Fruit fly (Drosophila melanogaster) whole organism: ENCODE data around the gene CG1637.

ENCODE experiments used
- CG8478 ChIP-seq: fragments of >200 bp; optimal IDR thresholded peaks from 2 replicates; lab custom pipeline; 2018; ENCODE audit warnings: inconsistent platforms
- Dll ChIP-seq: fragments of >200 bp; optimal IDR thresholded peaks from 2 replicates; lab custom pipeline; 2017
- EcR ChIP-seq, 2 experiments: fragments of >200 bp; optimal IDR thresholded peaks; 2 replicates each; lab custom pipeline; 2017; ENCODE audit warnings: missing biosample characterization in 2 of 2, missing genetic modification characterization in 2 of 2, missing genetic modification reagents in 2 of 2
- pan ChIP-seq: fragments of >200 bp; optimal IDR thresholded peaks from 2 replicates; lab custom pipeline; 2017
- psq ChIP-seq: fragments of >200 bp; optimal IDR thresholded peaks from 2 replicates; lab custom pipeline; 2017
- usp ChIP-seq: fragments of >200 bp; optimal IDR thresholded peaks from 2 replicates; lab custom pipeline; 2017; ENCODE audit warnings: missing biosample characterization, missing genetic modification characterization, mixed read lengths

The CG1637 gene

DNA sequence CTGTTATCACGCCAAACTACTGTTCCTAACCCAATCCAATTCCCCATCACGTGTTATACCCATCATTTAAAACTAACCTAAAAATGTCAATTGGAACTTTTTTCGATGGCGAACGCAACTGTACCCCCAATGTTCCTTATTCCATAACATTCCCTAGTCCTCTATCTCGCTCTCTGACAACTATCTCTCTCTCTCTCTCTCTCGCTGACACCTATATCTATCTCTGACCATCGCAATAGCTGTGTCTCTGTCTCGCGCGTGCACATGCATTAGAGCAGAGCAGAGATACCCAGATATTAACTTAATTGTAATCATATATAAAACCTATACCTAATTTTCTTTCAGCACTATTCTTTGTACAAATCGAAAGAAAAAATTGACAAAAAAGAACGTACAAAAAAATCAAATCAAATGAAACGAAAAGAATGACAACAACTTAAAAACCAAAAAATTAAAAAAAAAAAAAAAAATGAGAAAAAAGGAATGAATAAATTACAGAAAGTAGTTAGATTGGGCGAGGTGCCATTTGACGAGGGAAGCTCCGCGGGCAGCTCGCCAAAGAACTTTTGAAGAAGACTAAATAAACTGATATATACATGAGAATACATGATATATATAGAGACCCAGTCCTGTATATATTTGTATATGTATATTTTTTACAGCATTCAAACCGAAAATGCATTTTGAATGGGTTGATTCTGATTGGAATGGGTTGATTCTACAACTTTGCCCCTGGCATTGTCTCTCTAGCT lies 11.9 kb downstream of the CG1637 start:
- TF ChIP-seq CG8478 (lab: Kevin White, UChicago): no peak
- no peak for TF ChIP-seq pan
- TF ChIP-seq psq (lab: Kevin White, UChicago): no peak
- TF ChIP-seq usp (GFP tag; lab: Kevin White, UChicago): no peak
- TF ChIP-seq Dll: no peak
- no peak for TF ChIP-seq EcR (GFP tag; optimal IDR thresholded peaks at IDR 0.05; lab: Kevin White, UChicago)

DNA sequence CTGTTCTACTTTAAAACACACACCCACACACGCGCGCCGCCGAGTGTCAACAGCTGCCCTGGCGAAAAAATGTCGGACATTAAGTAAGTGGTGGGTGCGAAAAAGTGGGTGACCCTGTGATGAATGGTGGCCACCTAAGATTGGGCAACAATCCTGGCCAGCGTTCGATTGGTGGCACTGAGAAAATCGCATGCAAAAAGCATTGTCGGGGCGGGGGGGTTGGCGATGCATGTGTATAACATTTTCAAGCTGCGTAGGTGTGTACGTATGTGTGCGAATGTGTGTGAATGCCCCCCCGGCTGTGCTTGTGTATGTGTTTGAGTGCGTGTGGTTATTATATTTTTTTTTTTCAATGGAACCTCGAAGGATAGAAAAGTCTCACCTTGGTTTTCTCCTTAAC lies 19.8 kb downstream of the CG1637 start:
- TF ChIP-seq EcR (GFP tag; optimal IDR thresholded peaks at IDR 0.05; lab: Kevin White, UChicago): no peak
- peak; percentile 67 for TF ChIP-seq CG8478 (lab: Kevin White, UChicago)

DNA sequence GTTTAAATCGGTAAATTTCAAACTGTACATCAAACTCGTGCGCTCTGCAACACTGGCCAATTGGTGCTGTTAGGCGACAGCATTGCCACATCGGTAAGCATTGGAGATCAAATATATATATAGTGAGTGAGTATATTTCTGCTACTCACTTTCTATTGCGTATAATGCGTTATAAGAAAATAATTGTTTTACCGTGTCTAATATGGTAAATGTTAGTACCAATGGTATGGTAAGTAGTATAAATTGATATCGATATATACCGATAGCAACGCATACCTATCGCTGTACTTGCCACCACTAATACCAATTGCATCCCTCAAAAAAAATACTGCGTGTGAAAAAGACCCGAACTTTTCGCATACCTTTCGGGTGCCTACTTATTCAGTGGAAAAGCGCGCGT lies 20.3 kb downstream of the CG1637 start, which contains the start of the genes sofe and CG2186:
sofe (minus strand) TSS at position 38 of the 400 bp plus-strand sequence.
CG2186 (plus strand) TSS at position 280 of the 400 bp plus-strand sequence.
- TF ChIP-seq EcR (GFP tag; optimal IDR thresholded peaks at IDR 0.05; lab: Kevin White, UChicago) (no peak), Dll (no peak), psq (lab: Kevin White, UChicago) (no peak), CG8478 (lab: Kevin White, UChicago) (no peak), pan (no peak), usp (GFP tag; lab: Kevin White, UChicago) (no peak)

DNA sequence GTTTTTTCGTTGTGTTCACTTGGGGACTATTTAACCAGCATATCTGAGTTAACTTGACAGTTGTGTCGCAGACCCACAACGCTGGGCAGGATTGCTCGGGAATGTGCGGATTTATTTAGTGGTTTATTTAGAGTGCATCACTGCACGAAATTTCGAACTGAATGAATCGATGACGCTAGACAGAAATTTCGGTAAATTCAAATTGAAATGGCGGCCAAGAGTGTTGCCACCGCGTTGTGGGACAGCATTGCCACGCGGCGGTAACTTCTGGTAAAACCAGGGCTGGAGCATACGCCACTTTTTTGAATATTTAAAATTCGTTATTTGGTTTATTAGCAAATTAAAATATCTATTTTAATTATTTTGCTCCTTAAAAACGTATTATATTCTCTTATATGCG lies 23.0 kb downstream of the CG1637 start, which contains the start of gene feo:
feo (minus strand) TSS at position 184 of the 400 bp plus-strand sequence.
- no peak for TF ChIP-seq pan
- no peak for TF ChIP-seq psq (lab: Kevin White, UChicago)
- TF ChIP-seq EcR (GFP tag; optimal IDR thresholded peaks at IDR 0.05; lab: Kevin White, UChicago): no peak
- TF ChIP-seq Dll: no peak
- TF ChIP-seq CG8478 (lab: Kevin White, UChicago): no peak
- TF ChIP-seq usp (GFP tag; lab: Kevin White, UChicago): no peak

DNA sequence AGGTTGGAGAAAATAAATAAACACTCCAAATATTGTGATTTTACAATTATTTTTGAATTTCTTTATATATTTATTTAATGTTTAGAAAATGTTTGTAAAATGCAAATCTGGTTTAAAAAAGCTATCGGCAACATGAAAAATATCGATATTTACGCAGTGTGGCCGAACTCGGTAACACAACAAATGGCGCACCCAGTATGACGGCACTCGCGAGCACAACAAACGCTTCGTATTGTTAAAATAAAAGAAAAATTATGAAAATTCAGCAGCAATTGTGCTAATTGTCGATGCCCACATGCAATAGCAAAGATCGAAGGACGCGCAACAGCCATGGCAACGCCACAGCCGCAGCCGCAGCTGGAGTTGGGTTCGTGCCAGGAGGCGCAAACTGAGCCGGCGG lies 29.1 kb downstream of the CG1637 start, which contains the start of gene CG2202:
CG2202 (plus strand) TSS at position 193 of the 400 bp plus-strand sequence.
- TF ChIP-seq usp (GFP tag; lab: Kevin White, UChicago) (no peak), CG8478 (lab: Kevin White, UChicago) (no peak), psq (lab: Kevin White, UChicago) (no peak), pan (no peak), Dll (no peak), EcR (GFP tag; optimal IDR thresholded peaks at IDR 0.05; lab: Kevin White, UChicago) (no peak)

DNA sequence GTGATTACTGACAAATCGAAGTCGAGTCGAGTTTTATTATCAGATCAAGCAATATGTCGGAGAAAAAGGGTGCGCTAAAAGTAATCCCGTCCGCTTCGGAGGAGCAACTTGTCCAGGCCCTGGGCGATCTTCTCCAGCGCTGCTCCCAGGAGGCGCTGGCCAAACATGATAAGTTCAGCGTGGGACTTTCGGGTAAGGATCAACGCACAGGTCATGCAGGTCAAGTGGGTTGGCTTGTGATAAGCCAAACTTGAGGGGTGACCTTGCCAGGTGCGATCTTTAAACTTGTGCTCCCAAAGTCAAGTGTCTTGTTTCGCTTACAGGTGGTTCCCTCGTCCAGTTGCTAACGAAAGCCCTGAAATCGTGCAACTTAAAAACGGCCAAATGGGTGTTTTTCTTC lies 30.2 kb downstream of the CG1637 start:
- no peak for TF ChIP-seq psq (lab: Kevin White, UChicago)
- no peak for TF ChIP-seq Dll
- no peak for TF ChIP-seq EcR (GFP tag; optimal IDR thresholded peaks at IDR 0.05; lab: Kevin White, UChicago)
- no peak for TF ChIP-seq pan
- no peak for TF ChIP-seq CG8478 (lab: Kevin White, UChicago)
- TF ChIP-seq usp (GFP tag; lab: Kevin White, UChicago): no peak

DNA sequence GAGAGGGAATG lies 30.5 kb downstream of the CG1637 start, which contains the start of gene Pgls:
Pgls (plus strand) TSS at position 3 of the 11 bp plus-strand sequence.
- TF ChIP-seq psq (lab: Kevin White, UChicago) (no peak), EcR (GFP tag; optimal IDR thresholded peaks at IDR 0.05; lab: Kevin White, UChicago) (no peak), CG8478 (lab: Kevin White, UChicago) (no peak)

DNA sequence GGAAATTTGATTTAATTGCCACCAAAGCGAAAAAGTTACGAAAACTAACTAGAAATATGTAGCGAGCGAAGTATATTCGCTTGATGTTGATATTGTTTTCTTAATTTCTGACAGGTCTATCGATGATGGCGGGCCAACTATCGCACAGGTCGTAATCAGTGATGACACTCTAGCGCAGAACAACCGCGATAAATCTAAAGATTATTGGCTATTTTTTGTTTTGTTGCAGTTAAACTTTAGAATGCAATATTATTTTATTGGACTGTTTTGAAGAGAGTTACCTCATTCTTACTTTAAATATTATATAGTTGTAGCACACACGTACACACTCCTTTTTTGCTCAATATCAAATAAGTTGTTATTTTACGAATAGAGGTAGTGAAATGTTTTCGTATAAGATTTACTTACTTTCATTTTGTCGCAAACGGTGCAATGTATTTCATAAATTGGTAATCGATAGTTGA lies 30.7 kb downstream of the CG1637 start, which contains the start of gene sbr:
sbr (minus strand) TSS at position 121 of the 464 bp plus-strand sequence.
- TF ChIP-seq pan: no peak
- no peak for TF ChIP-seq CG8478 (lab: Kevin White, UChicago)
- TF ChIP-seq psq (lab: Kevin White, UChicago): no peak
- TF ChIP-seq Dll: no peak
- no peak for TF ChIP-seq EcR (GFP tag; optimal IDR thresholded peaks at IDR 0.05; lab: Kevin White, UChicago)
- TF ChIP-seq usp (GFP tag; lab: Kevin White, UChicago): no peak

DNA sequence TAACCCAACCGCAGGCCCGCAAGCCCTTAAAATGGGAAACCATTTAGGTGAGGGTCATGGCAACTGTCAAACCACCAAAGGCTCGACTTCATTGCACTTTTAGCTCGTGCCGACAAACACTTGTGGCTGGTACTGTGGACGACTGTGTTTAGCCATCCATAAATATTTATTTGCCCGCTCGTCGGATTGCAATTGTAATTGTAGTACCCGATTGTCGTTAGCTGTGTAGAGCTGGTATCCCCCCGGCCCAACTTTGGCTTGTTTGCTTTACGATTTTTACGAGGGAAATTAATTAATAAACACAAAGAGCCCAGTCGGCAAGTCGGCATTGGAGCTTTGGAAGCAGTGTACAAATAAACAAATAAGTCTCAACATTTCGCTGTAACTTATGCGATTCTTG lies 32.4 kb downstream of the CG1637 start:
- TF ChIP-seq usp (GFP tag; lab: Kevin White, UChicago): no peak

DNA sequence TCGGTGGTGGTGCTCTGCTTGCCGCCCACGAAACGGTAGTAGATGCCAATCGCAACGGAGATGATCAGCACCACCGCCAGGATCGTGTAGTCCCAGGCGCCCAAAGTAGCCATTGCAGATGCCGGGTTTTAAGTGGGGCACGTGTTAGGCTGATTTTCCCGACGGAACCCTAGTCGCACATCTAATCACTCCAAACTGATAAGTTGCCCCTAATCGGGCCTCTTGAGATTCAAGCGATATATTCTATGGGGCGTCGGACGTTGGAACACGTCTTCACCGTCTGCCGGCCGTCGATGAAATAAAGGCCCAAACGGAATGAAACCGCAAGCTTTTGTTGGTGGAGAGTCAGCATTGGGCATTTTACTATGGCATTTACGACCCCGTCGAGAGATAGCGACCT lies 32.9 kb downstream of the CG1637 start, which contains the start of gene CG32669:
CG32669 (minus strand) TSS at position 275 of the 400 bp plus-strand sequence.
- TF ChIP-seq usp (GFP tag; lab: Kevin White, UChicago) (no peak), EcR (GFP tag; optimal IDR thresholded peaks at IDR 0.05; lab: Kevin White, UChicago) (no peak), Dll (no peak)

DNA sequence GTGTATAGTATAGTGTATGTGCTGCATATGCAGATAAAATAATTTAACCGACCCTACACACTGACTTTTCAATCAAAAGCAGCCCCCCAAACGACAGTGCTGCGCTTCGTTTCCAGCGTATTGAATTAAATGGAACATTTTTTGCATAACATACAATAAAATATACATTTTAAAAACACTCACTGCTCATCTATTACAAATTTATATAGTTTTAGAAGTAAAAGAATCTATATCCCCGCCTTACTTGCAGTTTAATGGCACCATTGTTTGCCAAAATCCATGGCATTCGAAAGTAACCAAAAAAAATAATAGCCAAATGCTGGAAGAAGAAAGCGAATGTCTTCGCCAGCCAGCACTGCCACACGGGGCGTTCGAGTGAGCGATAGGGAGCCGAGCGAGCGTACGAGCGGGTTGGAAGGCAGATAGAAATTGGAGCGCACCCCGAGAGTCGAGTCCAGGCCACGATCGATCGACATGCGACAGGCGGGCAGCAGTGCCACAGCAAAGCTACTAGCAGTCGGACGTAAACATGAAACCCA lies 35.9 kb downstream of the CG1637 start, which contains the start of gene CG15209:
CG15209 (plus strand) TSS at position 489 of the 539 bp plus-strand sequence.
- TF ChIP-seq EcR (GFP tag; optimal IDR thresholded peaks at IDR 0.05; lab: Kevin White, UChicago) (no peak), usp (GFP tag; lab: Kevin White, UChicago) (no peak), pan (no peak), psq (lab: Kevin White, UChicago) (no peak)

DNA sequence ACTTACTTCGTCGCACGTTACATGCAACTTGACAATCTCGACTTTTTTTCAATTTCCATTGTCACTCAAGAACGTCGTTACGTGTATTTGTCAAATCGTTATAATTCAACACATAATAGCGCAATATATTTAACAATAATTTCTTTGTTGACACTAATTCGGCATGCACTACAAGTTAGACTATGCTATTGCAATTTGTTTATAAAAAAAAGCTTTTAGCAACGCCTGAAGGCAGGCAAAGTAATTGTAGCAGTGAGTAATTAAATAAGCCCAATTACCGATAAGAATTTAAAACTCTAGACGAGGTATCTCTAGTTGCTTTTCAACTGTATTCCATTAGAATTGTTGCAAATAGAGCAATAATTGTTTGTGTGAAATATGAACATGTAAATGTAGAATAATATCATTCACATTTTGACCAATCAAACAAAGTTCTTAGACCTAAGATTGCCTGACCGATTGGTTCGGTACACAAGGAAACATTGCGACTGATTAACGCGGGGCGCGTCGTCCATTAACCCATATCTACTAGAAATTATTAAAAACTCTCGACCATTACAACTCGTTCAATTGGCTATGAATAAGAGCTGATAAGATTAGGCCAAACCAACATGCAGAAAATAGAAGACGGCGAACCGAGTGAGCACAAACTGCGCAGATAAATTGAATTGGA lies 36.7 kb downstream of the CG1637 start:
- TF ChIP-seq psq (lab: Kevin White, UChicago) (no peak), EcR (GFP tag; optimal IDR thresholded peaks at IDR 0.05; lab: Kevin White, UChicago) (no peak), usp (GFP tag; lab: Kevin White, UChicago) (no peak), CG8478 (lab: Kevin White, UChicago) (no peak), pan (no peak), Dll (no peak)
